Fruit fly (Drosophila melanogaster): Measurements from ENCODE around the gene sif.

DNA sequence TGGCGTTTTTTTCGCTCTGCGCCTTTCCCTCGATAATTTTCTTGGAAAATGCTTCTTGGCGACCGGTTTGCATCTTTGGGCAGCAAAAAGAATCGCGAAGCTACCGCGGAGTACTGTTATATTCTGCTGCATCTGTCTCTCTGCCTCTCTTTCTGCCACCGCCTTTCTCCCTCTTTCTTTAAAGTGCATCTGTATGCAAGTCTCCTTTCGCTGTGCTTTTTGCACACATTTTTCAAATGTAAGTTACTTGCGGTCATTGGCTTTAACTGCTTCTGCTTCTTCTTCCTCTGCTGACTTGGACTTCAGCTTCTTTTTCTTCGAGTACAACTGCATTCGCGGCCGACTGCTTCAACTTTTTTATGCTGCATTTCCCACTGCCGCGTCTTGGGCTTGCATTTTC lies 42.0 kb upstream of the sif start:
- TF ChIP-seq CG8478 (optimal IDR thresholded peaks at IDR 0.05) (no peak), psq (optimal IDR thresholded peaks at IDR 0.05) (no peak), EcR (GFP tag; optimal IDR thresholded peaks at IDR 0.05) (peak; percentile 66 to 83)

All from whole organism.